Worm (Caenorhabditis elegans) whole organism, L3 larva: ENCODE results near the gene ddx-15.
A peak's percentile ranks its signal among the peaks of the same experiment; 100 is the strongest.

Experiments
- aly-2 ChIP-seq: fragments of 150-350 bp; optimal IDR thresholded peaks from 2 replicates; lab custom pipeline; 2014; ENCODE audit warnings: missing biosample characterization, missing genetic modification characterization
- ama-1 ChIP-seq: fragments of 150-350 bp; optimal IDR thresholded peaks from 2 replicates; lab custom pipeline; 2018
- elt-2 ChIP-seq: sonication (generic microtip); optimal IDR thresholded peaks from 2 replicates; lab custom pipeline; 2016; ENCODE audit warnings: missing genetic modification reagents, mild to moderate bottlenecking, missing genetic modification characterization, missing compliant biosample characterization
- elt-3 ChIP-seq, 3 experiments: fragments of 150-350 bp in 1 of 3; sonication (generic microtip) in 2 of 3; optimal IDR thresholded peaks; 2 replicates in 2 of 3; 4 replicates in 1 of 3; lab custom pipeline; 2014 to 2017; ENCODE audit warnings: missing biosample characterization in 3 of 3, missing genetic modification characterization in 3 of 3
- mdl-1 ChIP-seq: fragments of 150-350 bp; optimal IDR thresholded peaks from 2 replicates; lab custom pipeline; 2014; ENCODE audit warnings: missing biosample characterization, missing genetic modification characterization
- nhr-11 ChIP-seq: fragments of 150-350 bp; optimal IDR thresholded peaks from 2 replicates; lab custom pipeline; 2014; ENCODE audit warnings: missing biosample characterization, missing genetic modification characterization
- nhr-237 ChIP-seq: fragments of 150-350 bp; optimal IDR thresholded peaks from 2 replicates; lab custom pipeline; 2014; ENCODE audit warnings: missing biosample characterization, missing genetic modification characterization
- nhr-76 ChIP-seq: fragments of 150-350 bp; sonication (generic microtip); optimal IDR thresholded peaks from 5 replicates; lab custom pipeline; 2014; ENCODE audit warnings: missing biosample characterization, missing genetic modification characterization
- nhr-77 ChIP-seq: fragments of 150-350 bp; optimal IDR thresholded peaks from 2 replicates; lab custom pipeline; 2014; ENCODE audit warnings: missing biosample characterization, missing genetic modification characterization
- pqm-1 ChIP-seq: fragments of 150-350 bp; optimal IDR thresholded peaks from 2 replicates; lab custom pipeline; 2017; ENCODE audit warnings: missing biosample characterization, missing genetic modification characterization, inconsistent platforms
- snpc-4 ChIP-seq: fragments of 150-350 bp; optimal IDR thresholded peaks from 2 replicates; lab custom pipeline; 2014; ENCODE audit warnings: missing biosample characterization, missing genetic modification characterization
- tbx-2 ChIP-seq: sonication (generic microtip); optimal IDR thresholded peaks from 2 replicates; lab custom pipeline; 2016; ENCODE audit warnings: mild to moderate bottlenecking, missing genetic modification characterization, missing compliant biosample characterization
- ztf-4 ChIP-seq: fragments of 150-350 bp; optimal IDR thresholded peaks from 2 replicates; lab custom pipeline; 2014; ENCODE audit warnings: missing biosample characterization, missing genetic modification characterization

DNA sequence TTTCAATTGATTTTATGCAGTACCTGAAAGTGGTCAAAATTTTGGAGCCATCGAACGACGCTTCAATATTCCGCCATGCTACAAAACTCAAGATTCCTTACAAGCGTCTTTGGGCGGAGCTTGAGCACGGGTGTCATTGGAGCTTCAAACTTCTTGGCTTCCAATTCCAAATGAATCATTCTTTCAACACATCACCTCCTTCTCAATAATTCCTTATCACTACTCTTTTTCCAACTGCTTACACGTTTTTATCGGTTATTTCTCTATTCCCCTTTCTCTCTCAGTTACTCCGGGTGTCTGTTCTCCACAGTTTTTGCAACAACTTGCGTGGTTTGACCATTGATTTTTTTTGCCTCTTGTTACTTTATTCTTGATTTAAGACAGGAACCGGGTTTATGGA is 44.8 kb downstream of the ddx-15 start, which contains the start of gene F09F7.5:
- TF ChIP-seq aly-2 (tag; lab: Kevin White, UChicago) (no peak), nhr-11 (no peak), mdl-1 (tag; lab: Kevin White, UChicago) (no peak), tbx-2 (tag; lab: Kevin White, UChicago) (no peak), elt-2 (peak; percentile 70), ztf-4 (tag; lab: Kevin White, UChicago) (no peak), snpc-4 (no peak), elt-3 (tag; optimal IDR thresholded peaks at IDR 0.05; lab: Kevin White, UChicago) (no peak), nhr-77 (tag; lab: Kevin White, UChicago) (no peak), nhr-237 (tag; lab: Kevin White, UChicago) (no peak), nhr-76 (tag; lab: Kevin White, UChicago) (no peak), ama-1 (no peak), pqm-1 (tag; lab: Kevin White, UChicago) (peak; percentile 64)
